Worm (Caenorhabditis elegans): ENCODE measurements around the gene Y116A8A.2.

Gene Y116A8A.2

ce11 chrIV:16775925-16776324, 37.8 kb downstream of the Y116A8A.2 start (continued):
- TF ChIP-seq madf-8 (GFP tag; conservative IDR thresholded peaks at IDR 0.05) = no peak
- TF ChIP-seq Y67H2A.10 (GFP tag; conservative IDR thresholded peaks at IDR 0.05) = no peak
- no peak for TF ChIP-seq aptf-2 (GFP tag; conservative IDR thresholded peaks at IDR 0.05)
- TF ChIP-seq ceh-58 (GFP tag; IDR thresholded peaks at IDR 0.05) = no peak
- peak; percentile 36; the same call in 1 of the 2 replicates for TF ChIP-seq pbrm-1 (GFP tag; IDR thresholded peaks at IDR 0.05)
- no peak for TF ChIP-seq nfyb-1 (GFP tag; IDR thresholded peaks at IDR 0.05)
- TF ChIP-seq Y95B8A.8 (GFP tag; IDR thresholded peaks at IDR 0.05) = 0 out of 2 replicates have a peak, but pooled peaks have one; percentile 34
- peak; percentile 91 for TF ChIP-seq snpc-4 (GFP tag; optimal IDR thresholded peaks at IDR 0.05)
- peak; percentile 38 to 97 (median 96) for TF ChIP-seq snpc-4 (tag; optimal IDR thresholded peaks at IDR 0.05)

- TF ChIP-seq ztf-18 (tag; optimal IDR thresholded peaks at IDR 0.05) (no peak), ztf-25 (GFP tag; IDR thresholded peaks at IDR 0.05) (no peak), rcor-1 (GFP tag; IDR thresholded peaks at IDR 0.05) (no peak), snpc-1.3 (tag; optimal IDR thresholded peaks at IDR 0.05; ENCODE audit: insufficient read depth) (no peak), C06A6.2 (GFP tag; conservative IDR thresholded peaks at IDR 0.05) (no peak), T26A5.8 (tag; optimal IDR thresholded peaks at IDR 0.05) (no peak)
Measured at ce11 chrIV:16775455-16775854, 38.3 kb downstream of the Y116A8A.2 start, which contains the start of gene Y43D4A.5. Gene Y43D4A.5, plus strand, starts transcription at chrIV:16775755.

- peak; percentile 60; the same call in 1 of the 2 replicates for TF ChIP-seq hmg-1.2 (GFP tag; IDR thresholded peaks at IDR 0.05)
- peak; percentile 65; the same call in 1 of the 2 replicates for TF ChIP-seq D2030.7 (GFP tag; IDR thresholded peaks at IDR 0.05)
- peak; percentile 71 to 79 for TF ChIP-seq rec-8 (tag; optimal IDR thresholded peaks at IDR 0.05)
- TF ChIP-seq B0336.3 (GFP tag; IDR thresholded peaks at IDR 0.05) = no peak
- peak; percentile 20 for TF ChIP-seq lin-40 (tag; optimal IDR thresholded peaks at IDR 0.05)
- TF ChIP-seq chd-7 (tag; optimal IDR thresholded peaks at IDR 0.05) = no peak
- TF ChIP-seq nhr-90 (tag; optimal IDR thresholded peaks at IDR 0.05) = peak; percentile 86
- no peak for TF ChIP-seq ceh-91 (GFP tag; IDR thresholded peaks at IDR 0.05)
- TF ChIP-seq egl-44 (GFP tag; IDR thresholded peaks at IDR 0.05) = peak; percentile 61; the same call in 1 of the 2 replicates
- TF ChIP-seq fkh-3 (tag; optimal IDR thresholded peaks at IDR 0.05) = no peak
- TF ChIP-seq lsl-1 (GFP tag; optimal IDR thresholded peaks at IDR 0.05) = peak; percentile 25
- peak in 1 of 3 experiments; percentile 14 for TF ChIP-seq lin-35 (GFP tag; optimal IDR thresholded peaks at IDR 0.05)
- no peak for TF ChIP-seq akir-1 (GFP tag; optimal IDR thresholded peaks at IDR 0.05)
- TF ChIP-seq die-1 (tag; optimal IDR thresholded peaks at IDR 0.05) = peak; percentile 94
- no peak for TF ChIP-seq ets-4 (GFP tag; optimal IDR thresholded peaks at IDR 0.05)
- TF ChIP-seq hsf-1 (GFP tag; IDR thresholded peaks at IDR 0.05) = no peak
- TF ChIP-seq nhr-80 (tag; optimal IDR thresholded peaks at IDR 0.05) = peak; percentile 29
- no peak for TF ChIP-seq F57A8.1 (GFP tag; optimal IDR thresholded peaks at IDR 0.05)
- TF ChIP-seq hrde-1 (tag; optimal IDR thresholded peaks at IDR 0.05; ENCODE audit: borderline replicate concordance) = peak; percentile 57
- TF ChIP-seq snpc-1.1 (tag; optimal IDR thresholded peaks at IDR 0.05; ENCODE audit: insufficient read depth) = peak; percentile 59
- peak; percentile 80 for TF ChIP-seq ZK185.1 (tag; optimal IDR thresholded peaks at IDR 0.05; ENCODE audit: poor library complexity, severe bottlenecking)
- TF ChIP-seq hlh-26 (GFP tag; conservative IDR thresholded peaks at IDR 0.05) = no peak
- TF ChIP-seq aptf-3 (GFP tag; IDR thresholded peaks at IDR 0.05) = no peak
- TF ChIP-seq F49E8.2 (tag; optimal IDR thresholded peaks at IDR 0.05; ENCODE audit: insufficient read depth) = peak; percentile 11
- no peak for TF ChIP-seq lag-1 (GFP tag; IDR thresholded peaks at IDR 0.05)
- TF ChIP-seq ceh-100 (GFP tag; IDR thresholded peaks at IDR 0.05) = 0 out of 2 replicates have a peak, but pooled peaks have one; percentile 23
- peak; percentile 91 for TF ChIP-seq snpc-1.3 (tag; optimal IDR thresholded peaks at IDR 0.05; ENCODE audit: insufficient read depth)
- TF ChIP-seq K12H6.12 (tag; optimal IDR thresholded peaks at IDR 0.05) = no peak
- no peak; the same call in 1 of the 2 replicates for TF ChIP-seq Y53F4B.3 (GFP tag; IDR thresholded peaks at IDR 0.05)
- no peak for TF ChIP-seq zfh-2 (GFP tag; conservative IDR thresholded peaks at IDR 0.05)
- no peak; the same call in 1 of the 2 replicates for TF ChIP-seq aptf-2 (GFP tag; conservative IDR thresholded peaks at IDR 0.05)
Measured at ce11 chrIV:16775029-16775428, 38.7 kb downstream of the Y116A8A.2 start.

Data from whole organism, young adult.